Worm (Caenorhabditis elegans) whole organism, early embryonic: Measurements from ENCODE around the gene M28.4.

ENCODE experiments used
- B0310.2 ChIP-seq: sonication (generic microtip); optimal IDR thresholded peaks from 2 replicates; lab custom pipeline; 2016; ENCODE audit warnings: mild to moderate bottlenecking, missing genetic modification characterization, missing compliant biosample characterization
- F13C5.2 ChIP-seq: sonication (generic microtip); optimal IDR thresholded peaks from 2 replicates; lab custom pipeline; 2017; ENCODE audit warnings: mild to moderate bottlenecking, missing genetic modification characterization, inconsistent platforms, missing compliant biosample characterization
- ama-1 ChIP-seq: fragments of 150-350 bp; optimal IDR thresholded peaks from 2 replicates; lab custom pipeline; 2014
- flt-1 ChIP-seq: fragments of 200-800 bp; sonication (Bioruptor generic); IDR thresholded peaks from 2 replicates; pipeline ENCODE4 v1.3.6; 2022; ENCODE audit warnings: missing genetic modification characterization, missing compliant biosample characterization
- hmbx-1 ChIP-seq: sonication (generic microtip); optimal IDR thresholded peaks from 2 replicates; lab custom pipeline; 2016; ENCODE audit warnings: mild to moderate bottlenecking, missing genetic modification characterization, missing compliant biosample characterization
- pes-1 ChIP-seq: fragments of 200-800 bp; sonication (Bioruptor generic); IDR thresholded peaks from 2 replicates; pipeline ENCODE4 v1.3.6; 2022; ENCODE audit warnings: missing genetic modification reagents, missing genetic modification characterization, missing compliant biosample characterization
- scrt-1 ChIP-seq: fragments of 200-800 bp; sonication (Bioruptor generic); IDR thresholded peaks from 2 replicates; pipeline ENCODE4 v1.3.6; 2022; ENCODE audit warnings: missing genetic modification characterization, missing compliant biosample characterization
- sea-1 ChIP-seq: fragments of 200-800 bp; sonication (Bioruptor generic); conservative IDR thresholded peaks from 2 replicates; pipeline ENCODE4 v1.3.6; 2022; ENCODE audit warnings: missing genetic modification characterization, missing compliant biosample characterization
- tbx-11 ChIP-seq: fragments of 200-800 bp; sonication (Bioruptor generic); IDR thresholded peaks from 2 replicates; pipeline ENCODE4 v1.3.6; 2022; ENCODE audit warnings: missing genetic modification characterization, missing compliant biosample characterization
- tbx-37 ChIP-seq: fragments of 200-800 bp; sonication (Bioruptor generic); conservative IDR thresholded peaks from 2 replicates; pipeline ENCODE4 v1.3.6; 2022; ENCODE audit warnings: missing genetic modification reagents, missing genetic modification characterization, missing compliant biosample characterization
- tra-4 ChIP-seq: sonication (generic microtip); optimal IDR thresholded peaks from 2 replicates; lab custom pipeline; 2017; ENCODE audit warnings: missing genetic modification characterization, missing compliant biosample characterization

DNA sequence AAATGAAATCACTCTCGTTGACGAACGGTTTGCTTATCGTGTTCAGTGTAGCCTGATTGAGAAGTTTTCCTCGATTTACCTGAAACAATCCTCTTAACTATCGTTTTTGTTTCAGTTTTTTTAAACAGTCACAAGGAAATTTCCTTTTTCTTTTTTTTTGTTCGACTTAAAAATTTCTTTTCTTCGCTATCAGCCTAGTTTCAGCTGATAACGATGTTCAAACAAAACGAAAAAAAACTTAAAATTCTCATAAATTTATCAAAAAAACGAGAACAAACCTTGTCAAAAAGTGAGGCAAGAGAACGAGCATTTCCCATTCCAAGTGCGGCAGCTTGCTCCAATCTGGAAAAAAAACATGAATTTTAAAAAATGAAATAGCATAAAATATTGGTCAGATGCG, 10.1 kb downstream of the M28.4 start:
- no peak for TF ChIP-seq F13C5.2 (tag; lab: Kevin White, UChicago)
- TF ChIP-seq ama-1 (lab: Kevin White, UChicago), result no peak
- TF ChIP-seq scrt-1 (GFP tag; lab: Robert Waterston, UW), result no peak
- no peak for TF ChIP-seq flt-1 (GFP tag; lab: Robert Waterston, UW)
- no peak for TF ChIP-seq B0310.2 (tag; lab: Kevin White, UChicago)
- no peak for TF ChIP-seq sea-1 (GFP tag; lab: Robert Waterston, UW)
- no peak for TF ChIP-seq pes-1 (GFP tag; lab: Robert Waterston, UW)
- no peak for TF ChIP-seq tbx-37
- TF ChIP-seq hmbx-1 (tag; lab: Kevin White, UChicago), result no peak
- no peak for TF ChIP-seq tra-4 (tag; lab: Kevin White, UChicago)
- no peak for TF ChIP-seq tbx-11 (GFP tag; lab: Robert Waterston, UW)
